Worm (Caenorhabditis elegans) whole organism, L2 larva: ENCODE results near the gene F49C12.1.

Source experiments
- Y55F3AM.14 ChIP-seq: fragments of 200-800 bp; sonication (Bioruptor generic); optimal IDR thresholded peaks from 2 replicates; lab custom pipeline; 2018; ENCODE audit warnings: mild to moderate bottlenecking, missing genetic modification characterization, missing compliant biosample characterization
- ZK546.5 ChIP-seq: sonication (generic microtip); optimal IDR thresholded peaks from 2 replicates; lab custom pipeline; 2017; ENCODE audit warnings: missing biosample characterization, missing genetic modification characterization
- ama-1 ChIP-seq: fragments of 150-350 bp; optimal IDR thresholded peaks from 2 replicates; lab custom pipeline; 2018; ENCODE audit warnings: inconsistent platforms
- ceh-16 ChIP-seq: fragments of 150-350 bp; optimal IDR thresholded peaks from 2 replicates; lab custom pipeline; 2014; ENCODE audit warnings: missing biosample characterization, missing genetic modification characterization
- fos-1 ChIP-seq: fragments of 150-350 bp; optimal IDR thresholded peaks from 2 replicates; lab custom pipeline; 2014; ENCODE audit warnings: missing biosample characterization, missing genetic modification characterization
- lin-39 ChIP-seq: fragments of 150-350 bp; optimal IDR thresholded peaks from 2 replicates; lab custom pipeline; 2014; ENCODE audit warnings: missing biosample characterization, missing genetic modification reagents, missing genetic modification characterization
- mdl-1 ChIP-seq, 2 experiments: fragments of 150-350 bp in 1 of 2; sonication (generic microtip) in 1 of 2; optimal IDR thresholded peaks; 2 replicates each; lab custom pipeline; 2017; ENCODE audit warnings: missing biosample characterization in 2 of 2, missing genetic modification characterization in 2 of 2
- nhr-25 ChIP-seq: fragments of 150-350 bp; sonication (generic microtip); optimal IDR thresholded peaks from 3 replicates; lab custom pipeline; 2014; ENCODE audit warnings: missing biosample characterization, missing genetic modification characterization
- nhr-6 ChIP-seq: fragments of 150-350 bp; optimal IDR thresholded peaks from 2 replicates; lab custom pipeline; 2014; ENCODE audit warnings: missing biosample characterization, missing genetic modification characterization
- nhr-77 ChIP-seq: fragments of 150-350 bp; optimal IDR thresholded peaks from 2 replicates; lab custom pipeline; 2014; ENCODE audit warnings: missing biosample characterization, missing genetic modification characterization
- zag-1 ChIP-seq: fragments of 150-350 bp; optimal IDR thresholded peaks from 2 replicates; lab custom pipeline; 2014; ENCODE audit warnings: missing biosample characterization, missing genetic modification characterization
- ztf-1 ChIP-seq: fragments of 200-800 bp; sonication (Bioruptor generic); conservative IDR thresholded peaks from 2 replicates; pipeline ENCODE4 v1.3.6; 2022; ENCODE audit warnings: missing genetic modification characterization, missing compliant biosample characterization
- ztf-4 ChIP-seq: fragments of 150-350 bp; optimal IDR thresholded peaks from 2 replicates; lab custom pipeline; 2014; ENCODE audit warnings: missing biosample characterization, missing genetic modification characterization

DNA sequence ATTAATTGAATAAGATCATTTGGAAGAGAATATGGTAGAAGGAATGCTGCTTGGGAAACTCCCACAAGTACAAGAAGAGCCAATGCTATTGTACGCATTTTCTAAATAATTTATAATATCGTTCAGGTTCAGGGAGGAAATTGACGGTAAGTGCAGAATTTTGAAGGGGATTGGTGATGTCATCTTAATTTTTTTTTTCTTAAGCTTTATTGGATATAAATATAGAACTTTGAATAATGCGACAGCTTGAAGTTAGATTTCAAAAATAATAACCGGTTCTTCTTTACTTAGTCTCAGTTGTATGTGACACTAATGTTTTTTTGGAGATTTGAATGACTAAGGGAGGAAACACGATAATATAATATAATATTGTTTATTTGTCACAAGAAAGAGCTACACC is 34.6 kb upstream of the F49C12.1 start, which contains the start of gene nspg-7.1:
- TF ChIP-seq ZK546.5 (no peak), zag-1 (tag; lab: Kevin White, UChicago) (no peak), ztf-4 (no peak), nhr-77 (tag; lab: Kevin White, UChicago) (no peak), Y55F3AM.14 (no peak), ztf-1 (GFP tag; lab: Robert Waterston, UW) (no peak), mdl-1 (tag; optimal IDR thresholded peaks at IDR 0.05; lab: Kevin White, UChicago) (no peak), ama-1 (no peak), nhr-6 (tag; lab: Kevin White, UChicago) (no peak), fos-1 (tag; lab: Kevin White, UChicago) (no peak), lin-39 (tag; lab: Kevin White, UChicago) (no peak), nhr-25 (tag; lab: Kevin White, UChicago) (no peak), ceh-16 (tag; lab: Kevin White, UChicago) (no peak)
